Worm (Caenorhabditis elegans): ENCODE measurements around the gene T19D2.13.

DNA sequence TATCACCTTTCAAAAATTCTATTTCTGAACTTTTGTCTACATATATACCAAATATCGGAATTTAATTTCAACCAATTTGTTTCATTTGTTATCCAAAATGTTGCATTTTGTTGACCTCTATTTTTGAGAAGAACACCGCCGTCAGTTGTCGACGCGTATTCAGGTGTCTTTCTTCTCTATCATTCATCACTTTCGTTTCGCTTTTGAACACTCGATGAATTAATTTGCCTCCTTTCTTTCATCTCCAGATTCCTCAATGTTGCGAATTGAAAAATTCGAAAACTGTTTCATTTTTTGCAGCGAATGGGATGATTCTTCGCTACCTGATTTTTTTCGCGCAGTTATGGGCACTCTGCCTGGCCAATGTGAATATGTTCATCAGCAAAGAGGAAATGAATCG is 16.1 kb upstream of the T19D2.13 start, which contains the start of gene lin-18:
- TF ChIP-seq W03F9.2 (tag; optimal IDR thresholded peaks at IDR 0.05) = no peak
- TF ChIP-seq him-1 (tag; optimal IDR thresholded peaks at IDR 0.05) = no peak
